Fruit fly (Drosophila melanogaster) whole organism, embryonic: ENCODE results near the gene Pi3K21B.

ENCODE experiments used
- Dad ChIP-seq: fragments of 200-800 bp; sonication (Bioruptor generic); optimal IDR thresholded peaks from 3 replicates; lab custom pipeline; 2016; ENCODE audit warnings: missing biosample characterization, missing genetic modification characterization
- Max ChIP-seq: fragments of 200-800 bp; sonication (Bioruptor generic); optimal IDR thresholded peaks from 2 replicates; lab custom pipeline; 2016; ENCODE audit warnings: missing biosample characterization, mild to moderate bottlenecking, missing genetic modification characterization

- TF ChIP-seq Dad (GFP tag; lab: Kevin White, UChicago) (peak; percentile 2), Max (no peak)
Measured at dm6 chr2L:283071-283482, 14.6 kb upstream of the Pi3K21B start, which contains the start of gene CG11601.
